Worm (Caenorhabditis elegans): ENCODE data around the gene ZK328.6.

ce11 chrIII:6077973-6078372 is 47.6 kb upstream of the ZK328.6 start:
- TF ChIP-seq nhr-76 (tag; optimal IDR thresholded peaks at IDR 0.05) (no peak), fos-1 (tag; optimal IDR thresholded peaks at IDR 0.05) (no peak), nhr-237 (tag; optimal IDR thresholded peaks at IDR 0.05) (no peak)

Measured in whole organism, L4 larva.